Fruit fly (Drosophila melanogaster) Kc167 (cell line): ENCODE data around the gene CG17292.

Experiments
- Myc ChIP-seq: fragments of >200 bp; optimal IDR thresholded peaks from 2 replicates; lab custom pipeline; 2017; ENCODE audit warnings: missing external identifiers
- h ChIP-seq: fragments of >200 bp; optimal IDR thresholded peaks from 3 replicates; lab custom pipeline; 2018; ENCODE audit warnings: missing external identifiers
- insv ChIP-seq: fragments of >200 bp; optimal IDR thresholded peaks from 3 replicates; lab custom pipeline; 2018; ENCODE audit warnings: missing external identifiers
- ttk ChIP-seq: sonication (Bioruptor generic); optimal IDR thresholded peaks from 2 replicates; lab custom pipeline; 2017; ENCODE audit warnings: missing external identifiers

- no peak for TF ChIP-seq ttk (lab: Kevin White, UChicago)
- no peak for TF ChIP-seq Myc (lab: Kevin White, UChicago)
- TF ChIP-seq insv (lab: Kevin White, UChicago), result no peak
- no peak for TF ChIP-seq h (lab: Kevin White, UChicago)
Measured at dm6 chr2L:8418113-8418885, 48.0 kb downstream of the CG17292 start.
